Worm (Caenorhabditis elegans) whole organism, L3 larva: ENCODE data around the gene irk-1.

Experiments used
- ama-1 ChIP-seq: fragments of 150-350 bp; optimal IDR thresholded peaks from 2 replicates; lab custom pipeline; 2018
- daf-12 ChIP-seq: fragments of 150-350 bp; optimal IDR thresholded peaks from 2 replicates; lab custom pipeline; 2014; ENCODE audit warnings: missing biosample characterization, missing genetic modification reagents, missing genetic modification characterization
- egl-27 ChIP-seq: sonication (generic microtip); optimal IDR thresholded peaks from 4 replicates; lab custom pipeline; 2017; ENCODE audit warnings: missing biosample characterization, missing genetic modification reagents, missing genetic modification characterization
- elt-2 ChIP-seq: sonication (generic microtip); optimal IDR thresholded peaks from 2 replicates; lab custom pipeline; 2016; ENCODE audit warnings: missing genetic modification reagents, mild to moderate bottlenecking, missing genetic modification characterization, missing compliant biosample characterization
- fkh-10 ChIP-seq: sonication (generic microtip); optimal IDR thresholded peaks from 2 replicates; lab custom pipeline; 2017; ENCODE audit warnings: missing biosample characterization, missing genetic modification reagents, missing genetic modification characterization
- pqm-1 ChIP-seq: fragments of 150-350 bp; optimal IDR thresholded peaks from 2 replicates; lab custom pipeline; 2017; ENCODE audit warnings: missing biosample characterization, missing genetic modification characterization, inconsistent platforms
- snpc-4 ChIP-seq: fragments of 150-350 bp; optimal IDR thresholded peaks from 2 replicates; lab custom pipeline; 2014; ENCODE audit warnings: missing biosample characterization, missing genetic modification characterization
- unc-62 ChIP-seq: fragments of 150-350 bp; sonication (generic microtip); optimal IDR thresholded peaks from 4 replicates; lab custom pipeline; 2014; ENCODE audit warnings: missing biosample characterization, missing genetic modification reagents, missing genetic modification characterization
- zag-1 ChIP-seq: fragments of 150-350 bp; optimal IDR thresholded peaks from 2 replicates; lab custom pipeline; 2014; ENCODE audit warnings: missing biosample characterization, missing genetic modification characterization

DNA sequence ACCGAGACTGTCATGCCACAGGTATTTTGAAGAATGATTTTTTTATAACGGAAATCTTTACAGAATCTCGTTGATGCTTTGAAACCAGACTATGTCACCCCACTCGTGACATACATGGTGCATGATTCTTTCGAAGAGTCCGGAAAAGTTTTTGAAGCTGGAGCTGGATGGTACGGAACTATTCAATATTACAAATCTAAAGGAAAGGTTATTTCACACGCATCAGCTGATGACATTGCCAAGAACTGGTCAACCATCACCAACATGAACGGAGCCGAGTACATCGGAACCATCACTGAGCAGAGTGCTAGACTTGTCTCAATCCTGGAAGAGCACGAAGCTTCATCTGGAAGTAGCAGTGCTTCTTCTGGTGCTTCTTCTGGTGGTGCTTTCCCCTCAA is 41.2 kb upstream of the irk-1 start:
- TF ChIP-seq ama-1 (lab: Kevin White, UChicago) (no peak), elt-2 (tag; lab: Kevin White, UChicago) (no peak), unc-62 (no peak), snpc-4 (no peak), daf-12 (tag; lab: Kevin White, UChicago) (no peak), egl-27 (tag; lab: Kevin White, UChicago) (no peak), pqm-1 (tag; lab: Kevin White, UChicago) (no peak), zag-1 (no peak), fkh-10 (GFP tag; lab: Kevin White, UChicago) (no peak)
